Fruit fly (Drosophila melanogaster): ENCODE results near the gene CG31191.

DNA sequence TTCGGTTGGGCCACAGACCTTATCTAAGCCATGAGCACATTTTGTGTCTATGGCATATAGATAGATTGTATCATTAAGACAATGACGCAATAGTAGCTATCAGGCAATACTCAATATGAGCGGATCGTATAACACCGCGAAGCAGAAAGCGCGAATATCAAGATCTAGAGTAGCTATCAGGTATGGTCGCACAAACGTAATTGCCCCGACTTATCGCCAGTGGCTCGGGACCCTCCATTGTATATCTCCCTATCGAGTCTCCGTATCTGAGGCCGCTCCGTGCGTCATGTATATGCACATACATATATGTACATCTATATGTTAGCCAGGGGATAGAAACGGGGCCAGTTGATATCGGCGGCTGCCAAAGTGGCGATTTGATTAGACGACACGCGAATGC lies 40.3 kb upstream of the CG31191 start:
- TF ChIP-seq pan (optimal IDR thresholded peaks at IDR 0.05) (no peak), Dll (optimal IDR thresholded peaks at IDR 0.05) (no peak), psq (optimal IDR thresholded peaks at IDR 0.05) (no peak), EcR (GFP tag; optimal IDR thresholded peaks at IDR 0.05) (no peak), usp (GFP tag; optimal IDR thresholded peaks at IDR 0.05) (no peak), CG8478 (optimal IDR thresholded peaks at IDR 0.05) (no peak)

Measured in whole organism.